Worm (Caenorhabditis elegans) whole organism, L3 larva: ENCODE measurements around the gene T12E12.6.
A peak's percentile ranks its signal among the peaks of the same experiment; 100 is the strongest.

Source experiments
- R02D3.7 ChIP-seq: fragments of 150-350 bp; optimal IDR thresholded peaks from 2 replicates; lab custom pipeline; 2014; ENCODE audit warnings: missing biosample characterization, missing genetic modification characterization
- ceh-9 ChIP-seq: sonication (generic microtip); optimal IDR thresholded peaks from 2 replicates; lab custom pipeline; 2018; ENCODE audit warnings: missing biosample characterization, missing genetic modification characterization
- egl-27 ChIP-seq: sonication (generic microtip); optimal IDR thresholded peaks from 4 replicates; lab custom pipeline; 2017; ENCODE audit warnings: missing biosample characterization, missing genetic modification reagents, missing genetic modification characterization
- egl-5 ChIP-seq: fragments of 150-350 bp; optimal IDR thresholded peaks from 2 replicates; lab custom pipeline; 2017; ENCODE audit warnings: missing biosample characterization, missing genetic modification reagents, missing genetic modification characterization, inconsistent platforms
- elt-1 ChIP-seq: fragments of 150-350 bp; optimal IDR thresholded peaks from 2 replicates; lab custom pipeline; 2014; ENCODE audit warnings: missing biosample characterization, missing genetic modification characterization
- elt-2 ChIP-seq: sonication (generic microtip); optimal IDR thresholded peaks from 2 replicates; lab custom pipeline; 2016; ENCODE audit warnings: missing genetic modification reagents, mild to moderate bottlenecking, missing genetic modification characterization, missing compliant biosample characterization
- eor-1 ChIP-seq, 2 experiments: fragments of 150-350 bp; optimal IDR thresholded peaks; 2 replicates each; lab custom pipeline; 2014 to 2018; ENCODE audit warnings: missing biosample characterization in 2 of 2, missing genetic modification characterization in 2 of 2
- fkh-10 ChIP-seq: sonication (generic microtip); optimal IDR thresholded peaks from 2 replicates; lab custom pipeline; 2017; ENCODE audit warnings: missing biosample characterization, missing genetic modification reagents, missing genetic modification characterization
- fos-1 ChIP-seq: fragments of 150-350 bp; optimal IDR thresholded peaks from 2 replicates; lab custom pipeline; 2014; ENCODE audit warnings: missing biosample characterization, missing genetic modification characterization
- jun-1 ChIP-seq: fragments of 150-350 bp; optimal IDR thresholded peaks from 2 replicates; lab custom pipeline; 2014; ENCODE audit warnings: missing biosample characterization, missing genetic modification reagents, missing genetic modification characterization
- lin-15B ChIP-seq: fragments of 150-350 bp; optimal IDR thresholded peaks from 2 replicates; lab custom pipeline; 2014; ENCODE audit warnings: missing biosample characterization, missing genetic modification characterization
- lin-39 ChIP-seq: fragments of 150-350 bp; optimal IDR thresholded peaks from 2 replicates; lab custom pipeline; 2018; ENCODE audit warnings: missing biosample characterization, missing genetic modification reagents, missing genetic modification characterization
- mdl-1 ChIP-seq: fragments of 150-350 bp; optimal IDR thresholded peaks from 2 replicates; lab custom pipeline; 2014; ENCODE audit warnings: missing biosample characterization, missing genetic modification characterization
- nhr-11 ChIP-seq: fragments of 150-350 bp; optimal IDR thresholded peaks from 2 replicates; lab custom pipeline; 2014; ENCODE audit warnings: missing biosample characterization, missing genetic modification characterization
- nhr-237 ChIP-seq: fragments of 150-350 bp; optimal IDR thresholded peaks from 2 replicates; lab custom pipeline; 2014; ENCODE audit warnings: missing biosample characterization, missing genetic modification characterization
- nhr-25 ChIP-seq: sonication (generic microtip); optimal IDR thresholded peaks from 2 replicates; lab custom pipeline; 2017; ENCODE audit warnings: missing biosample characterization, missing genetic modification characterization
- nhr-28 ChIP-seq: fragments of 150-350 bp; optimal IDR thresholded peaks from 2 replicates; lab custom pipeline; 2014; ENCODE audit warnings: missing biosample characterization, missing genetic modification characterization
- nhr-43 ChIP-seq: sonication (generic microtip); optimal IDR thresholded peaks from 2 replicates; lab custom pipeline; 2016; ENCODE audit warnings: mild to moderate bottlenecking, missing genetic modification characterization, missing compliant biosample characterization; ENCODE audit not compliant: poor library complexity, severe bottlenecking
- nhr-67 ChIP-seq: fragments of 150-350 bp; optimal IDR thresholded peaks from 2 replicates; lab custom pipeline; 2014; ENCODE audit warnings: missing biosample characterization, missing genetic modification characterization
- pha-4 ChIP-seq: fragments of 150-350 bp; optimal IDR thresholded peaks from 2 replicates; lab custom pipeline; 2014; ENCODE audit warnings: missing biosample characterization, missing genetic modification reagents, missing genetic modification characterization
- sea-2 ChIP-seq: fragments of 150-350 bp; sonication (generic microtip); optimal IDR thresholded peaks from 4 replicates; lab custom pipeline; 2014; ENCODE audit warnings: missing biosample characterization, missing genetic modification reagents, missing genetic modification characterization
- skn-1 ChIP-seq: fragments of 150-350 bp; optimal IDR thresholded peaks from 2 replicates; lab custom pipeline; 2014; ENCODE audit warnings: missing biosample characterization, missing genetic modification characterization
- snpc-4 ChIP-seq: fragments of 150-350 bp; optimal IDR thresholded peaks from 2 replicates; lab custom pipeline; 2014; ENCODE audit warnings: missing biosample characterization, missing genetic modification characterization
- unc-39 ChIP-seq: sonication (generic microtip); optimal IDR thresholded peaks from 4 replicates; lab custom pipeline; 2017; ENCODE audit warnings: missing biosample characterization, missing genetic modification characterization
- unc-62 ChIP-seq: fragments of 150-350 bp; sonication (generic microtip); optimal IDR thresholded peaks from 4 replicates; lab custom pipeline; 2014; ENCODE audit warnings: missing biosample characterization, missing genetic modification reagents, missing genetic modification characterization
- zag-1 ChIP-seq: fragments of 150-350 bp; optimal IDR thresholded peaks from 2 replicates; lab custom pipeline; 2014; ENCODE audit warnings: missing biosample characterization, missing genetic modification characterization
- ztf-11 ChIP-seq: fragments of 150-350 bp; optimal IDR thresholded peaks from 2 replicates; lab custom pipeline; 2014; ENCODE audit warnings: missing biosample characterization, missing genetic modification characterization
- ztf-4 ChIP-seq: fragments of 150-350 bp; optimal IDR thresholded peaks from 2 replicates; lab custom pipeline; 2014; ENCODE audit warnings: missing biosample characterization, missing genetic modification characterization

T12E12.6 gene

DNA sequence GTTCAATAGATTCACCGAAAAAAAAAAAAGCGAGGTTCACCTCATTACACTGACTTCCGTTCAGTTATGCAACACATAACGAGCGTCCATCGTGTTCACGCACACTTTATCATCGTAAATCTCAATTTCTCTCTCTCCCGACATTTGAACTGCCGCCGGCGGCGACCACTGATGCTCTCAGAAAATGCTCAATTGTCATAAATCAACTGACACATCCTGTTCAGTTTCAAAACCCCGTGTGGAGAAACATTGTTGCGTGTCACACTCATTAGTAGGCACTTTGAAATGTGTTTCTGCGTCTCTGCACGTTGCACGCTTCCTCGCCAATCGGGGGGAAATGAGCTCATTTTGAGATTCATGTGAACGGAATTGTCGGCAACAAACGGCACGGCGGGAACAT is 38.2 kb downstream of the T12E12.6 start:
- TF ChIP-seq egl-5 (tag; lab: Kevin White, UChicago) = peak; percentile 83
- TF ChIP-seq ztf-11 (tag; lab: Kevin White, UChicago) = no peak
- TF ChIP-seq nhr-237 (tag; lab: Kevin White, UChicago) = no peak

DNA sequence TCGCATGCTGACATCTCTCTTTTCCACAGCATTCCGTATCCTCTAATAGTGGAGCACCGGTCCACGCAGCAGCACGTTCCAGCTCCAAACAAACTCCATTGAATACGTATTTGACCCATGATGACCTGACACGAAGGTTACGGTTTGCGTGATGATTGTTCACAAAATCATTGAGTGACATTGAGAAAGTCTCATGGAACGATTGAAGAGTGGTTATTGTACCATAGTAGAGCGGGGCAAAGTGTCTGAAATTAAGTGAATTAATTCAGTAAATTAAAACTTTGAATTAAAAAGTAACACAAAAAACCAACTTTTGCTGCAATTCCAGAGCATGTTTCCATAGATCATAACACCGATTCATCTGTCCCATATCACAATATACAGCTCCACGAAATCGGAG is 39.3 kb downstream of the T12E12.6 start:
- TF ChIP-seq zag-1 (no peak), elt-1 (tag; lab: Kevin White, UChicago) (no peak), sea-2 (GFP tag; lab: Kevin White, UChicago) (no peak)

ce11 chrIV:5533556-5533955 is 40.4 kb downstream of the T12E12.6 start:
- TF ChIP-seq fos-1 (tag; lab: Kevin White, UChicago) (no peak), skn-1 (tag; lab: Kevin White, UChicago) (no peak), zag-1 (no peak), ztf-11 (tag; lab: Kevin White, UChicago) (no peak), egl-27 (tag; lab: Kevin White, UChicago) (no peak), lin-15B (no peak), mdl-1 (no peak), nhr-67 (tag; lab: Kevin White, UChicago) (no peak), ztf-4 (tag; lab: Kevin White, UChicago) (no peak), pha-4 (no peak), jun-1 (tag; lab: Kevin White, UChicago) (no peak), lin-39 (tag; lab: Kevin White, UChicago) (no peak), R02D3.7 (tag; lab: Kevin White, UChicago) (no peak), nhr-25 (tag; lab: Kevin White, UChicago) (no peak), elt-2 (tag; lab: Kevin White, UChicago) (no peak)

DNA sequence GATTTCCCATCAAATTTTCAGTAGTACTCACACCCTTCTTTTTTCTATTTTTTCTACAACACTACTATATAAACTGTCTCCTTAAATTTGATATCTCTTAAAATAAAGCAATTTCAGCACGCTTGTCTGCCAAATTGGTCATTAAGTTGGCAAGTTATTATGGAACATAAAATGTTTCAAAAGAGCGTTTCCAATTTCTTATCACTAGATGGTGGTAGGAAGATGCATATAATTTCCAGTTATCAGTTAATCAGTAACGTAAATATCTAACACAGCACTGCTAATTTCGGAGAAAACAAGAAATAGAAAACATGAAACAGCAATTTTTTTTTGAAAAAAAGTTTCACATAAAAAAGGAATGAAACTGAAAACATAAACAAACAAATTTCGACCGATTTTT is 43.0 kb downstream of the T12E12.6 start:
- TF ChIP-seq unc-39 (no peak), fkh-10 (GFP tag; lab: Kevin White, UChicago) (peak; percentile 12), nhr-43 (tag; lab: Kevin White, UChicago) (no peak), snpc-4 (tag; lab: Kevin White, UChicago) (no peak), elt-2 (tag; lab: Kevin White, UChicago) (peak; percentile 14), ceh-9 (tag; lab: Kevin White, UChicago) (no peak)

ce11 chrIV:5528285-5528684 is 45.6 kb downstream of the T12E12.6 start, which contains the start of gene unc-5:
TSS of gene unc-5 (minus strand) at chrIV:5528338.
- TF ChIP-seq nhr-28 (no peak), nhr-11 (tag; lab: Kevin White, UChicago) (no peak)

- no peak for TF ChIP-seq unc-62 (GFP tag; lab: Kevin White, UChicago)
- no peak for TF ChIP-seq eor-1 (tag; optimal IDR thresholded peaks at IDR 0.05; lab: Kevin White, UChicago)
- no peak for TF ChIP-seq mdl-1
- peak; percentile 54 for TF ChIP-seq pha-4
- no peak for TF ChIP-seq elt-2 (tag; lab: Kevin White, UChicago)
These were observed 47.1 kb downstream of the T12E12.6 start for ce11 chrIV:5526711-5527383.

ce11 chrIV:5519044-5519443 is 54.9 kb downstream of the T12E12.6 start:
- peak; percentile 18 for TF ChIP-seq lin-39 (tag; lab: Kevin White, UChicago)
- no peak for TF ChIP-seq nhr-67 (tag; lab: Kevin White, UChicago)
- peak; percentile 91 for TF ChIP-seq elt-1 (tag; lab: Kevin White, UChicago)
- TF ChIP-seq, all 47 proteins: peak for 2
